Fruit fly (Drosophila melanogaster) Kc167 (cell line): ENCODE measurements around the gene Cyp311a1.

Experiments
- Sin3A ChIP-seq: fragments of >200 bp; optimal IDR thresholded peaks from 2 replicates; lab custom pipeline; 2018; ENCODE audit warnings: missing external identifiers
- insv ChIP-seq: fragments of >200 bp; optimal IDR thresholded peaks from 3 replicates; lab custom pipeline; 2018; ENCODE audit warnings: missing external identifiers

DNA sequence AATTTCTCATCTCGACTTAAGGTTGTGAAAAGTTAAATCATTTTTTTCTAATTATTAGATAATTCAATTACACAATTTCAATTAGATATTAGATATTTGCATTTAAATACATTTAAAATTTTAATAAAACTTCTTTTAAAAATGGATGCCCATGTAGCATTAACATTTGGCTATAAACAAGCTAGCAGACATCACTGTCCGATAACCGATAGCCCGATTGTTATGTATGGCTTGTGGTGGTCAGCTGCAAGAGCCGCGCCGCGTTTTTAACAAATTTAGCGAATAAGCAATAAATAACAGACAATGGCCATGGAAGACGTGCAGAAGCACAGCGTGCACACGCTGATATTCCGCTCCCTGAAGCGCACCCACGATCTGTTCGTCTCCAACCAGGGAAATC is 10.4 kb downstream of the Cyp311a1 start, which contains the start of gene Tango4:
- no peak for TF ChIP-seq Sin3A (lab: Kevin White, UChicago)
- no peak for TF ChIP-seq insv (lab: Kevin White, UChicago)
